Worm (Caenorhabditis elegans): ENCODE measurements around the gene T10H9.8.
A peak's percentile ranks its signal among the peaks of the same experiment; 100 is the strongest.

- TF ChIP-seq nhr-76 (tag; optimal IDR thresholded peaks at IDR 0.05) (no peak), pqm-1 (tag; optimal IDR thresholded peaks at IDR 0.05) (peak; percentile 5), snpc-4 (tag; optimal IDR thresholded peaks at IDR 0.05) (no peak), egl-27 (tag; optimal IDR thresholded peaks at IDR 0.05) (no peak), nhr-28 (tag; optimal IDR thresholded peaks at IDR 0.05) (no peak), sea-2 (GFP tag; optimal IDR thresholded peaks at IDR 0.05) (no peak), nfya-1 (tag; optimal IDR thresholded peaks at IDR 0.05; ENCODE audit: insufficient read depth) (no peak), ama-1 (optimal IDR thresholded peaks at IDR 0.05) (no peak), unc-62 (GFP tag; optimal IDR thresholded peaks at IDR 0.05) (no peak), ztf-4 (tag; optimal IDR thresholded peaks at IDR 0.05) (no peak), skn-1 (tag; optimal IDR thresholded peaks at IDR 0.05) (no peak)
Measured at ce11 chrV:6606197-6606596, 46.0 kb upstream of the T10H9.8 start.

All from whole organism, L3 larva.